Worm (Caenorhabditis elegans): ENCODE measurements around the gene fkh-3.

DNA sequence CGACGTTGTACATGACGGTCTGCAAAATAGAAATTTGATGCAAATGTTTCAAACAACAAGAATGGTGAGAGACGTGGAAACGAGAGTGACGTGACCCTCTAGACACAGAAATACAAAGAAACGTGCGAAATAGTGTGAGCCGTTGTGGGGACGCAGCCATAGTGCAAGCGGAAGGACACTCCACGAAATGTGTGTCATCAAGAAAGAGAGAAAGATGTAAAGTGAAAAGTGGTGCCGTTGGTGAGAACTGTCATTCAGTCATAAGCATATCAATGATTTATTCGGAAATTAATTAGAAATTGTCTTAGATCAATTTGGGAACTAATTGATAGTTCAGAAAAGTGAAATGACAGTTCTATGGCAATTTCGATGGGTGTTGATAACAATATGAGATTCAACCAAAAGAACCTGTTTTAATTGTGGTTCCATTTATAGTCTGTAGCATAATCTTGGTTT lies 3.3 kb downstream of the fkh-3 start, which contains the start of gene C29F7.3:
- TF ChIP-seq syd-9 (tag; optimal IDR thresholded peaks at IDR 0.05) = no peak
- no peak for TF ChIP-seq mec-3 (tag; optimal IDR thresholded peaks at IDR 0.05; ENCODE audit: borderline replicate concordance)
- no peak for TF ChIP-seq madf-2 (tag; optimal IDR thresholded peaks at IDR 0.05)
- TF ChIP-seq fax-1 (tag; optimal IDR thresholded peaks at IDR 0.05) = no peak
- TF ChIP-seq elt-2 (tag; optimal IDR thresholded peaks at IDR 0.05) = no peak
- TF ChIP-seq fkh-10 (GFP tag; optimal IDR thresholded peaks at IDR 0.05) = no peak
- TF ChIP-seq ceh-9 (tag; optimal IDR thresholded peaks at IDR 0.05) = no peak
- no peak for TF ChIP-seq ceh-48 (tag; optimal IDR thresholded peaks at IDR 0.05)
- no peak for TF ChIP-seq K09A11.1 (tag; optimal IDR thresholded peaks at IDR 0.05; ENCODE audit: insufficient read depth)
- no peak for TF ChIP-seq pag-3 (tag; optimal IDR thresholded peaks at IDR 0.05; ENCODE audit: borderline replicate concordance)
- TF ChIP-seq lin-11 (tag; optimal IDR thresholded peaks at IDR 0.05) = no peak
